Worm (Caenorhabditis elegans) whole organism, young adult: ENCODE results near the gene sra-32.

ENCODE experiments used
- D2030.7 ChIP-seq: fragments of 200-800 bp; sonication (Bioruptor generic); IDR thresholded peaks from 2 replicates; pipeline ENCODE4 v1.3.6; 2022; ENCODE audit warnings: missing genetic modification reagents, missing genetic modification characterization, missing compliant biosample characterization
- F22D6.2 ChIP-seq: sonication (generic microtip); optimal IDR thresholded peaks from 2 replicates; lab custom pipeline; 2016; ENCODE audit warnings: mild to moderate bottlenecking, missing genetic modification characterization, missing compliant biosample characterization
- F23B12.7 ChIP-seq: sonication (generic microtip); optimal IDR thresholded peaks from 2 replicates; lab custom pipeline; 2017; ENCODE audit warnings: missing genetic modification characterization, mild to moderate bottlenecking, missing compliant biosample characterization, antibody characterized with exemption, moderate library complexity; ENCODE audit not compliant: insufficient read depth
- ama-1 ChIP-seq, 3 experiments: fragments of 150-350 bp in 1 of 3; sonication (generic microtip) in 2 of 3; optimal IDR thresholded peaks; 2 replicates each; lab custom pipeline; 2014 to 2018; ENCODE audit warnings: missing biosample characterization in 2 of 3, missing genetic modification characterization in 2 of 3, missing genetic modification reagents in 2 of 3
- atf-7 ChIP-seq: sonication (generic microtip); optimal IDR thresholded peaks from 2 replicates; lab custom pipeline; 2017; ENCODE audit warnings: mild to moderate bottlenecking, missing genetic modification characterization, missing compliant biosample characterization
- chd-7 ChIP-seq: sonication (generic microtip); optimal IDR thresholded peaks from 2 replicates; lab custom pipeline; 2016; ENCODE audit warnings: mild to moderate bottlenecking, missing genetic modification characterization, moderate library complexity, missing compliant biosample characterization
- lin-35 ChIP-seq, 3 experiments: fragments of 150-350 bp in 2 of 3; sonication (generic microtip) in 1 of 3; optimal IDR thresholded peaks; 2 replicates each; lab custom pipeline; 2014 to 2018; ENCODE audit warnings: missing biosample characterization in 3 of 3, missing genetic modification characterization in 3 of 3, missing genetic modification reagents in 3 of 3
- nhr-27 ChIP-seq: fragments of 200-800 bp; sonication (Bioruptor generic); optimal IDR thresholded peaks from 2 replicates; lab custom pipeline; 2018; ENCODE audit warnings: mild to moderate bottlenecking, missing genetic modification characterization, moderate library complexity, missing compliant biosample characterization
- nhr-90 ChIP-seq: sonication (generic microtip); optimal IDR thresholded peaks from 2 replicates; lab custom pipeline; 2016; ENCODE audit warnings: missing genotype, mild to moderate bottlenecking, missing genetic modification characterization, missing compliant biosample characterization
- snpc-4 ChIP-seq, 5 experiments: fragments of 150-350 bp in 1 of 5; sonication (generic microtip) in 4 of 5; optimal IDR thresholded peaks; 2 replicates each; lab custom pipeline; 2014 to 2018; ENCODE audit warnings: missing genetic modification characterization in 5 of 5, missing biosample characterization in 3 of 5, antibody characterized with exemption in 2 of 5, mild to moderate bottlenecking in 2 of 5, missing compliant biosample characterization in 2 of 5, missing genotype in 2 of 5, moderate library complexity in 2 of 5, missing genetic modification reagents in 1 of 5
- unc-62 ChIP-seq: fragments of 150-350 bp; optimal IDR thresholded peaks from 2 replicates; lab custom pipeline; 2014; ENCODE audit warnings: missing biosample characterization, missing genetic modification reagents, missing genetic modification characterization
- zim-3 ChIP-seq: sonication (generic microtip); optimal IDR thresholded peaks from 2 replicates; lab custom pipeline; 2017; ENCODE audit warnings: mild to moderate bottlenecking, missing genetic modification characterization, moderate library complexity, missing compliant biosample characterization

DNA sequence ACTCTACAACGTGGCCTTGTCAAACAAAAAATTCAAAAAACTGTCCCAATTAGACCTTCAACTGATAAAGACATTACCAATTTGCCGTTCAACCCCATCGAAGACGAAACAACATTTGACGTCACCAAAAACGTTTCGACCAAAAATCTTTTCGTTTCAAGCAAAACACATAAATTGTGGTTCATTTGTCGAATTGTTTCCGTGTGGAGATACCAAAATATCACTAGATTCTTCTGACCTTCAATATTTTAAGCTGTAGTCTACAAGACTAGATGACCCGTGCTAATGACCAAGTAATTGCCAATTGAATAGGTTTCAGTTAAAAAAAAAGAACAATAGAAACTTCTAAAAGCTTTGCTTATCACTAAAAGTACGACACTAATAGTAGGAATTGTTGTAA is 16.6 kb upstream of the sra-32 start:
- TF ChIP-seq snpc-4 (GFP tag; optimal IDR thresholded peaks at IDR 0.05; lab: Kevin White, UChicago) (no peak), snpc-4 (tag; optimal IDR thresholded peaks at IDR 0.05; lab: Kevin White, UChicago) (no peak), F23B12.7 (tag; lab: Kevin White, UChicago) (no peak), ama-1 (optimal IDR thresholded peaks at IDR 0.05; lab: Kevin White, UChicago) (no peak), ama-1 (GFP tag; optimal IDR thresholded peaks at IDR 0.05; lab: Kevin White, UChicago) (no peak), zim-3 (no peak), nhr-27 (no peak), nhr-90 (tag; lab: Kevin White, UChicago) (no peak), lin-35 (GFP tag; optimal IDR thresholded peaks at IDR 0.05; lab: Kevin White, UChicago) (no peak), atf-7 (tag; lab: Kevin White, UChicago) (no peak), D2030.7 (GFP tag; lab: Robert Waterston, UW) (no peak), F22D6.2 (no peak), unc-62 (GFP tag; lab: Kevin White, UChicago) (no peak), chd-7 (tag; lab: Kevin White, UChicago) (no peak)
